Worm (Caenorhabditis elegans) whole organism, L4 larva: Measurements from ENCODE around the gene C38H2.3.

Experiments used
- T26A8.4 ChIP-seq: fragments of 200-800 bp; sonication (Bioruptor generic); IDR thresholded peaks from 2 replicates; pipeline ENCODE4 v1.3.6; 2022; ENCODE audit warnings: missing genetic modification characterization, missing compliant biosample characterization
- Y105C5A.15 ChIP-seq: fragments of 200-800 bp; sonication (Bioruptor generic); IDR thresholded peaks from 2 replicates; pipeline ENCODE4 v1.3.6; 2022; ENCODE audit warnings: missing genetic modification characterization, missing compliant biosample characterization
- Y48G9A.11 ChIP-seq: fragments of 200-800 bp; sonication (Bioruptor generic); IDR thresholded peaks from 2 replicates; pipeline ENCODE4 v1.3.6; 2022; ENCODE audit warnings: missing genetic modification reagents, missing genetic modification characterization, missing compliant biosample characterization
- ceh-20 ChIP-seq: fragments of 200-800 bp; sonication (Bioruptor generic); IDR thresholded peaks from 2 replicates; pipeline ENCODE4 v1.3.6; 2022; ENCODE audit warnings: missing genetic modification reagents, missing genetic modification characterization, missing compliant biosample characterization
- ceh-32 ChIP-seq: sonication (generic microtip); optimal IDR thresholded peaks from 2 replicates; lab custom pipeline; 2016; ENCODE audit warnings: mild to moderate bottlenecking, missing genetic modification characterization, missing compliant biosample characterization; ENCODE audit not compliant: poor library complexity
- ceh-44 ChIP-seq: fragments of 200-800 bp; sonication (Bioruptor generic); IDR thresholded peaks from 2 replicates; pipeline ENCODE4 v1.3.6; 2022; ENCODE audit warnings: missing genetic modification reagents, missing genetic modification characterization, missing compliant biosample characterization
- ces-1 ChIP-seq: fragments of 150-350 bp; sonication (generic microtip); optimal IDR thresholded peaks from 4 replicates; lab custom pipeline; 2014; ENCODE audit warnings: missing biosample characterization, missing genetic modification reagents, missing genetic modification characterization
- ctbp-1 ChIP-seq: fragments of 200-800 bp; sonication (Bioruptor generic); IDR thresholded peaks from 2 replicates; pipeline ENCODE4 v1.3.6; 2022; ENCODE audit warnings: missing genetic modification reagents, missing genetic modification characterization, missing compliant biosample characterization
- daf-16 ChIP-seq, 3 experiments: sonication (generic microtip); optimal IDR thresholded peaks; 2 replicates each; lab custom pipeline; 2016 to 2017; ENCODE audit warnings: missing genetic modification characterization in 3 of 3, missing genetic modification reagents in 3 of 3, mild to moderate bottlenecking in 2 of 3, missing compliant biosample characterization in 2 of 3, missing biosample characterization in 1 of 3, moderate library complexity in 1 of 3
- daf-8 ChIP-seq: fragments of 200-800 bp; sonication (Bioruptor generic); IDR thresholded peaks from 2 replicates; pipeline ENCODE4 v1.3.6; 2022; ENCODE audit warnings: missing genetic modification characterization, missing compliant biosample characterization
- dmd-6 ChIP-seq: fragments of 200-800 bp; sonication (Bioruptor generic); IDR thresholded peaks from 2 replicates; pipeline ENCODE4 v1.3.6; 2022; ENCODE audit warnings: missing genetic modification reagents, missing genetic modification characterization, missing compliant biosample characterization
- dmd-8 ChIP-seq: fragments of 200-800 bp; sonication (Bioruptor generic); IDR thresholded peaks from 2 replicates; pipeline ENCODE4 v1.3.6; 2022; ENCODE audit warnings: missing genetic modification characterization, missing compliant biosample characterization
- dmd-9 ChIP-seq: fragments of 200-800 bp; sonication (Bioruptor generic); IDR thresholded peaks from 2 replicates; pipeline ENCODE4 v1.3.6; 2022; ENCODE audit warnings: missing genetic modification reagents, missing genetic modification characterization, missing compliant biosample characterization
- dve-1 ChIP-seq: sonication (generic microtip); optimal IDR thresholded peaks from 2 replicates; lab custom pipeline; 2017; ENCODE audit warnings: antibody characterized with exemption, mild to moderate bottlenecking, missing genetic modification characterization, missing compliant biosample characterization; ENCODE audit not compliant: insufficient read depth
- fos-1 ChIP-seq: fragments of 150-350 bp; optimal IDR thresholded peaks from 2 replicates; lab custom pipeline; 2014; ENCODE audit warnings: missing biosample characterization, missing genetic modification characterization
- hlh-30 ChIP-seq: sonication (generic microtip); optimal IDR thresholded peaks from 2 replicates; lab custom pipeline; 2017; ENCODE audit warnings: antibody characterized with exemption, mild to moderate bottlenecking, missing genetic modification characterization, missing compliant biosample characterization; ENCODE audit not compliant: insufficient read depth
- jun-1 ChIP-seq: fragments of 150-350 bp; optimal IDR thresholded peaks from 2 replicates; lab custom pipeline; 2014; ENCODE audit warnings: missing biosample characterization, missing genetic modification reagents, missing genetic modification characterization
- lim-7 ChIP-seq: fragments of 200-800 bp; sonication (Bioruptor generic); IDR thresholded peaks from 2 replicates; pipeline ENCODE4 v1.3.6; 2022; ENCODE audit warnings: missing genetic modification characterization, missing compliant biosample characterization
- lin-13 ChIP-seq: fragments of 150-350 bp; optimal IDR thresholded peaks from 2 replicates; lab custom pipeline; 2014; ENCODE audit warnings: missing biosample characterization, missing genetic modification reagents, missing genetic modification characterization
- lin-29 ChIP-seq: fragments of 200-800 bp; sonication (Bioruptor generic); IDR thresholded peaks from 2 replicates; pipeline ENCODE4 v1.3.6; 2022; ENCODE audit warnings: missing genetic modification reagents, missing genetic modification characterization, missing compliant biosample characterization
- lin-38 ChIP-seq: fragments of 200-800 bp; sonication (Bioruptor generic); IDR thresholded peaks from 2 replicates; pipeline ENCODE4 v1.3.6; 2022; ENCODE audit warnings: missing genetic modification reagents, missing genetic modification characterization, missing compliant biosample characterization
- lin-39 ChIP-seq: fragments of 150-350 bp; optimal IDR thresholded peaks from 2 replicates; lab custom pipeline; 2014; ENCODE audit warnings: missing biosample characterization, missing genetic modification reagents, missing genetic modification characterization
- lir-3 ChIP-seq: sonication (generic microtip); optimal IDR thresholded peaks from 2 replicates; lab custom pipeline; 2016; ENCODE audit warnings: mild to moderate bottlenecking, missing genetic modification characterization, missing compliant biosample characterization
- madf-5 ChIP-seq, 2 experiments: fragments of 200-800 bp; sonication (Bioruptor generic); IDR thresholded peaks; 2 replicates each; pipeline ENCODE4 v1.3.6; 2022; ENCODE audit warnings: missing compliant biosample characterization in 2 of 2, missing genetic modification characterization in 2 of 2
- madf-9 ChIP-seq: fragments of 200-800 bp; sonication (Bioruptor generic); conservative IDR thresholded peaks from 2 replicates; pipeline ENCODE4 v1.3.6; 2022; ENCODE audit warnings: missing genetic modification reagents, missing genetic modification characterization, missing compliant biosample characterization
- mep-1 ChIP-seq: fragments of 150-350 bp; sonication (generic microtip); optimal IDR thresholded peaks from 3 replicates; lab custom pipeline; 2014; ENCODE audit warnings: missing biosample characterization, missing genetic modification characterization
- mxl-2 ChIP-seq: fragments of 200-800 bp; sonication (Bioruptor generic); conservative IDR thresholded peaks from 2 replicates; pipeline ENCODE4 v1.3.6; 2022; ENCODE audit warnings: missing genetic modification reagents, missing genetic modification characterization, missing compliant biosample characterization
- mxl-3 ChIP-seq: fragments of 200-800 bp; sonication (Bioruptor generic); optimal IDR thresholded peaks from 2 replicates; lab custom pipeline; 2018; ENCODE audit warnings: mild to moderate bottlenecking, missing genetic modification characterization, missing compliant biosample characterization
- nhr-10 ChIP-seq: fragments of 150-350 bp; optimal IDR thresholded peaks from 2 replicates; lab custom pipeline; 2014; ENCODE audit warnings: missing biosample characterization, missing genetic modification characterization
- nhr-102 ChIP-seq: sonication (generic microtip); optimal IDR thresholded peaks from 2 replicates; lab custom pipeline; 2016; ENCODE audit warnings: mild to moderate bottlenecking, missing genetic modification characterization, moderate library complexity, missing compliant biosample characterization
- nhr-111 ChIP-seq: fragments of 200-800 bp; sonication (Bioruptor generic); optimal IDR thresholded peaks from 2 replicates; lab custom pipeline; 2018; ENCODE audit warnings: mild to moderate bottlenecking, missing genetic modification characterization, missing compliant biosample characterization
- nhr-25 ChIP-seq: sonication (generic microtip); optimal IDR thresholded peaks from 2 replicates; lab custom pipeline; 2017; ENCODE audit warnings: missing genetic modification characterization, mild to moderate bottlenecking, missing compliant biosample characterization, antibody characterized with exemption, moderate library complexity, borderline replicate concordance; ENCODE audit not compliant: insufficient read depth
- nhr-41 ChIP-seq: fragments of 200-800 bp; sonication (Bioruptor generic); IDR thresholded peaks from 2 replicates; pipeline ENCODE4 v1.3.6; 2022; ENCODE audit warnings: missing genetic modification reagents, missing genetic modification characterization, missing compliant biosample characterization
- nhr-48 ChIP-seq: sonication (generic microtip); optimal IDR thresholded peaks from 2 replicates; lab custom pipeline; 2016; ENCODE audit warnings: mild to moderate bottlenecking, missing genetic modification characterization, missing compliant biosample characterization
- nhr-6 ChIP-seq: fragments of 150-350 bp; optimal IDR thresholded peaks from 2 replicates; lab custom pipeline; 2014; ENCODE audit warnings: missing biosample characterization, missing genetic modification characterization
- nhr-77 ChIP-seq: fragments of 150-350 bp; optimal IDR thresholded peaks from 2 replicates; lab custom pipeline; 2014; ENCODE audit warnings: missing biosample characterization, missing genetic modification characterization
- php-3 ChIP-seq: fragments of 200-800 bp; sonication (Bioruptor generic); IDR thresholded peaks from 2 replicates; pipeline ENCODE4 v1.3.6; 2022; ENCODE audit warnings: missing genetic modification reagents, missing genetic modification characterization, missing compliant biosample characterization
- saeg-2 ChIP-seq: fragments of 200-800 bp; sonication (Bioruptor generic); IDR thresholded peaks from 2 replicates; pipeline ENCODE4 v1.3.6; 2022; ENCODE audit warnings: missing genetic modification reagents, missing genetic modification characterization, missing compliant biosample characterization
- set-16 ChIP-seq: fragments of 200-800 bp; sonication (Bioruptor generic); IDR thresholded peaks from 2 replicates; pipeline ENCODE4 v1.3.6; 2022; ENCODE audit warnings: missing genetic modification reagents, missing genetic modification characterization, missing compliant biosample characterization
- skn-1 ChIP-seq: fragments of 150-350 bp; optimal IDR thresholded peaks from 2 replicates; lab custom pipeline; 2014; ENCODE audit warnings: missing biosample characterization, missing genetic modification characterization
- snpc-1.2 ChIP-seq: fragments of 200-800 bp; sonication (Bioruptor generic); IDR thresholded peaks from 2 replicates; pipeline ENCODE4 v1.3.6; 2022; ENCODE audit warnings: missing genetic modification reagents, missing genetic modification characterization, missing compliant biosample characterization
- snpc-4 ChIP-seq: fragments of 150-350 bp; optimal IDR thresholded peaks from 2 replicates; lab custom pipeline; 2014; ENCODE audit warnings: missing biosample characterization, missing genetic modification characterization
- spr-1 ChIP-seq: sonication (generic microtip); optimal IDR thresholded peaks from 2 replicates; lab custom pipeline; 2016; ENCODE audit warnings: mild to moderate bottlenecking, missing genetic modification characterization, missing compliant biosample characterization
- spr-3 ChIP-seq: fragments of 200-800 bp; sonication (Bioruptor generic); optimal IDR thresholded peaks from 2 replicates; lab custom pipeline; 2018; ENCODE audit warnings: mild to moderate bottlenecking, missing genetic modification characterization, missing compliant biosample characterization
- tra-1 ChIP-seq: fragments of 200-800 bp; sonication (Bioruptor generic); IDR thresholded peaks from 2 replicates; pipeline ENCODE4 v1.3.6; 2022; ENCODE audit warnings: missing genetic modification reagents, missing genetic modification characterization, missing compliant biosample characterization
- vab-7 ChIP-seq: fragments of 200-800 bp; sonication (Bioruptor generic); IDR thresholded peaks from 2 replicates; pipeline ENCODE4 v1.3.6; 2022; ENCODE audit warnings: missing genetic modification reagents, missing genetic modification characterization, missing compliant biosample characterization
- zag-1 ChIP-seq: fragments of 150-350 bp; optimal IDR thresholded peaks from 2 replicates; lab custom pipeline; 2014; ENCODE audit warnings: missing biosample characterization, missing genetic modification characterization
- zfp-3 ChIP-seq: fragments of 200-800 bp; sonication (Bioruptor generic); conservative IDR thresholded peaks from 2 replicates; pipeline ENCODE4 v1.3.6; 2022; ENCODE audit warnings: missing genetic modification reagents, missing genetic modification characterization, missing compliant biosample characterization
- zip-11 ChIP-seq: fragments of 200-800 bp; sonication (Bioruptor generic); IDR thresholded peaks from 2 replicates; pipeline ENCODE4 v1.3.6; 2022; ENCODE audit warnings: missing genetic modification characterization, missing compliant biosample characterization
- zip-2 ChIP-seq: fragments of 150-350 bp; optimal IDR thresholded peaks from 2 replicates; lab custom pipeline; 2014; ENCODE audit warnings: missing biosample characterization, missing genetic modification characterization
- ztf-7 ChIP-seq: fragments of 150-350 bp; optimal IDR thresholded peaks from 2 replicates; lab custom pipeline; 2014; ENCODE audit warnings: missing biosample characterization, missing genetic modification characterization

Gene C38H2.3

ce11 chrIII:10357598-10358186 lies 28.7 kb downstream of the C38H2.3 start, which contains the start of gene umps-1:
Gene umps-1, minus strand, starts transcription at chrIII:10357648.
- TF ChIP-seq zip-11 (GFP tag; lab: Robert Waterston, UW) (no peak), snpc-4 (tag; lab: Kevin White, UChicago) (no peak), dmd-9 (no peak), lin-13 (GFP tag; lab: Kevin White, UChicago) (no peak), skn-1 (tag; lab: Kevin White, UChicago) (no peak), php-3 (GFP tag; lab: Robert Waterston, UW) (no peak), nhr-10 (tag; lab: Kevin White, UChicago) (no peak), ctbp-1 (GFP tag; lab: Robert Waterston, UW) (no peak), nhr-111 (GFP tag; lab: Kevin White, UChicago) (no peak), jun-1 (tag; lab: Kevin White, UChicago) (no peak), daf-8 (no peak), ceh-44 (no peak), spr-3 (GFP tag; lab: Kevin White, UChicago) (no peak), lin-38 (GFP tag; lab: Robert Waterston, UW) (peak; percentile 67), lir-3 (no peak), lim-7 (GFP tag; lab: Robert Waterston, UW) (no peak), ceh-20 (GFP tag; lab: Robert Waterston, UW) (no peak), spr-1 (tag; lab: Kevin White, UChicago) (no peak), dve-1 (tag; lab: Kevin White, UChicago) (peak; percentile 60), mep-1 (tag; lab: Kevin White, UChicago) (peak; percentile 60), zip-2 (tag; lab: Kevin White, UChicago) (no peak), vab-7 (GFP tag; lab: Robert Waterston, UW) (no peak), nhr-77 (tag; lab: Kevin White, UChicago) (peak; percentile 40), nhr-48 (no peak), zfp-3 (GFP tag; lab: Robert Waterston, UW) (no peak), lin-29 (GFP tag; lab: Robert Waterston, UW) (no peak), fos-1 (tag; lab: Kevin White, UChicago) (no peak), saeg-2 (GFP tag; lab: Robert Waterston, UW) (no peak), Y105C5A.15 (GFP tag; lab: Robert Waterston, UW) (no peak), Y48G9A.11 (GFP tag; lab: Robert Waterston, UW) (no peak), nhr-41 (GFP tag; lab: Robert Waterston, UW) (no peak), ceh-32 (tag; lab: Kevin White, UChicago) (no peak), T26A8.4 (GFP tag; lab: Robert Waterston, UW) (no peak), hlh-30 (tag; lab: Kevin White, UChicago) (peak; percentile 64), nhr-25 (tag; lab: Kevin White, UChicago) (peak; percentile 51), madf-9 (no peak), madf-5 (GFP tag; IDR thresholded peaks at IDR 0.05; lab: Robert Waterston, UW) (no peak), nhr-6 (tag; lab: Kevin White, UChicago) (peak; percentile 59), mxl-2 (no peak), ztf-7 (tag; lab: Kevin White, UChicago) (no peak), zag-1 (tag; lab: Kevin White, UChicago) (no peak), nhr-102 (tag; lab: Kevin White, UChicago) (no peak), lin-39 (tag; lab: Kevin White, UChicago) (no peak), snpc-1.2 (GFP tag; lab: Robert Waterston, UW) (no peak), daf-16 (GFP tag; optimal IDR thresholded peaks at IDR 0.05; lab: Kevin White, UChicago) (no peak), daf-16 (tag; optimal IDR thresholded peaks at IDR 0.05; lab: Kevin White, UChicago) (peak; percentile 47), tra-1 (no peak), dmd-8 (GFP tag; lab: Robert Waterston, UW) (no peak), ces-1 (no peak), set-16 (GFP tag; lab: Robert Waterston, UW) (no peak), mxl-3 (GFP tag; lab: Kevin White, UChicago) (no peak), dmd-6 (peak; percentile 49)
